Fruit fly (Drosophila melanogaster) whole organism, embryonic: ENCODE data around the gene CG42673.

ENCODE experiments used
- Abd-B ChIP-seq: fragments of 200-800 bp; sonication (Bioruptor generic); optimal IDR thresholded peaks from 2 replicates; lab custom pipeline; 2018; ENCODE audit warnings: missing biosample characterization, mild to moderate bottlenecking, missing genetic modification characterization, moderate library complexity
- Bgb ChIP-seq: fragments of 200-800 bp; sonication (Bioruptor generic); IDR thresholded peaks from 2 replicates; pipeline ENCODE4 v1.3.6; 2022; ENCODE audit warnings: missing biosample characterization, missing genetic modification characterization; ENCODE audit not compliant: partially characterized antibody
- CG10147 ChIP-seq: fragments of 200-800 bp; sonication (Bioruptor generic); optimal IDR thresholded peaks from 2 replicates; lab custom pipeline; 2019; ENCODE audit warnings: missing biosample characterization, mild to moderate bottlenecking, missing genetic modification characterization, moderate library complexity
- CG12155 ChIP-seq: fragments of 200-800 bp; sonication (Bioruptor generic); optimal IDR thresholded peaks from 3 replicates; lab custom pipeline; 2016; ENCODE audit warnings: missing biosample characterization, missing genetic modification characterization
- CG12659 ChIP-seq: fragments of 200-800 bp; sonication (Bioruptor generic); optimal IDR thresholded peaks from 3 replicates; lab custom pipeline; 2017; ENCODE audit warnings: mild to moderate bottlenecking, missing biosample characterization, missing genetic modification reagents, missing genetic modification characterization
- CG12942 ChIP-seq: fragments of 200-800 bp; sonication (Bioruptor generic); optimal IDR thresholded peaks from 3 replicates; lab custom pipeline; 2016; ENCODE audit warnings: missing biosample characterization, missing genetic modification characterization
- CG13287 ChIP-seq: fragments of 200-800 bp; sonication (Bioruptor generic); IDR thresholded peaks from 2 replicates; pipeline ENCODE4 v1.3.6; 2022; ENCODE audit warnings: missing biosample characterization, missing genetic modification characterization; ENCODE audit not compliant: partially characterized antibody
- CG16779 ChIP-seq: fragments of 200-800 bp; sonication (Bioruptor generic); IDR thresholded peaks from 2 replicates; pipeline ENCODE4 v1.3.6; 2022; ENCODE audit warnings: missing biosample characterization, missing genetic modification characterization
- CG16863 ChIP-seq: fragments of 200-800 bp; sonication (Bioruptor generic); optimal IDR thresholded peaks from 3 replicates; lab custom pipeline; 2016; ENCODE audit warnings: missing biosample characterization, missing genetic modification characterization
- CG2116 ChIP-seq: fragments of 200-800 bp; sonication (Bioruptor generic); optimal IDR thresholded peaks from 3 replicates; lab custom pipeline; 2018; ENCODE audit warnings: missing biosample characterization, mild to moderate bottlenecking, missing genetic modification characterization
- CG2875 ChIP-seq: fragments of 200-800 bp; sonication (Bioruptor generic); optimal IDR thresholded peaks from 2 replicates; lab custom pipeline; 2017; ENCODE audit warnings: missing biosample characterization, mild to moderate bottlenecking, missing genetic modification characterization, missing genetic modification reagents
- CG3163 ChIP-seq: fragments of 200-800 bp; sonication (Bioruptor generic); optimal IDR thresholded peaks from 3 replicates; lab custom pipeline; 2016; ENCODE audit warnings: missing biosample characterization, missing genetic modification characterization
- CG34376 ChIP-seq: fragments of 200-800 bp; sonication (Bioruptor generic); optimal IDR thresholded peaks from 2 replicates; lab custom pipeline; 2018; ENCODE audit warnings: missing biosample characterization, mild to moderate bottlenecking, missing genetic modification characterization
- CG4617 ChIP-seq: fragments of 200-800 bp; sonication (Bioruptor generic); optimal IDR thresholded peaks from 3 replicates; lab custom pipeline; 2016; ENCODE audit warnings: missing biosample characterization, missing genetic modification characterization, borderline replicate concordance
- CG6689 ChIP-seq: fragments of 200-800 bp; sonication (Bioruptor generic); IDR thresholded peaks from 2 replicates; pipeline ENCODE4 v1.3.6; 2022; ENCODE audit warnings: missing biosample characterization, missing genetic modification characterization
- CG6791 ChIP-seq: fragments of 200-800 bp; sonication (Bioruptor generic); IDR thresholded peaks from 3 replicates; pipeline ENCODE4 v1.3.6; 2022; ENCODE audit warnings: missing biosample characterization, missing genetic modification characterization; ENCODE audit not compliant: partially characterized antibody
- CG7839 ChIP-seq: fragments of 200-800 bp; sonication (Bioruptor generic); optimal IDR thresholded peaks from 3 replicates; lab custom pipeline; 2018; ENCODE audit warnings: missing biosample characterization, mild to moderate bottlenecking, missing genetic modification characterization, moderate library complexity
- CG8944 ChIP-seq: fragments of 200-800 bp; sonication (Bioruptor generic); optimal IDR thresholded peaks from 3 replicates; lab custom pipeline; 2016; ENCODE audit warnings: missing biosample characterization, missing genetic modification characterization
- CTCF ChIP-seq: fragments of 200-800 bp; sonication (Bioruptor generic); optimal IDR thresholded peaks from 2 replicates; lab custom pipeline; 2017; ENCODE audit warnings: missing biosample characterization, mild to moderate bottlenecking, missing genetic modification characterization, moderate library complexity
- Dll ChIP-seq: fragments of 200-800 bp; sonication (Bioruptor generic); IDR thresholded peaks from 4 replicates; pipeline ENCODE4 v1.3.6; 2022; ENCODE audit warnings: missing biosample characterization, missing genetic modification characterization; ENCODE audit not compliant: partially characterized antibody
- Dp ChIP-seq: fragments of 200-800 bp; sonication (Bioruptor generic); optimal IDR thresholded peaks from 2 replicates; lab custom pipeline; 2018; ENCODE audit warnings: missing biosample characterization, mild to moderate bottlenecking, missing genetic modification characterization, moderate library complexity
- Dref ChIP-seq: fragments of 200-800 bp; sonication (Bioruptor generic); IDR thresholded peaks from 2 replicates; pipeline ENCODE4 v1.3.6; 2022; ENCODE audit warnings: missing biosample characterization, missing genetic modification characterization
- E2f2 ChIP-seq: fragments of 200-800 bp; sonication (Bioruptor generic); IDR thresholded peaks from 2 replicates; pipeline ENCODE4 v1.3.6; 2022; ENCODE audit warnings: missing biosample characterization, missing genetic modification characterization
- HLH4C ChIP-seq: fragments of 200-800 bp; sonication (Bioruptor generic); IDR thresholded peaks from 3 replicates; pipeline ENCODE4 v1.3.6; 2022; ENCODE audit warnings: missing biosample characterization, missing genetic modification characterization; ENCODE audit not compliant: partially characterized antibody
- Hey ChIP-seq: fragments of 200-800 bp; sonication (Bioruptor generic); optimal IDR thresholded peaks from 3 replicates; lab custom pipeline; 2018; ENCODE audit warnings: missing biosample characterization, mild to moderate bottlenecking, missing genetic modification characterization
- HmgD ChIP-seq: fragments of 200-800 bp; sonication (Bioruptor generic); optimal IDR thresholded peaks from 3 replicates; lab custom pipeline; 2016; ENCODE audit warnings: missing biosample characterization, missing genetic modification characterization
- HmgZ ChIP-seq: fragments of 200-800 bp; sonication (Bioruptor generic); optimal IDR thresholded peaks from 2 replicates; lab custom pipeline; 2018; ENCODE audit warnings: missing biosample characterization, mild to moderate bottlenecking, missing genetic modification characterization
- Max ChIP-seq: fragments of 200-800 bp; sonication (Bioruptor generic); optimal IDR thresholded peaks from 2 replicates; lab custom pipeline; 2016; ENCODE audit warnings: missing biosample characterization, mild to moderate bottlenecking, missing genetic modification characterization
- Med ChIP-seq: fragments of 200-800 bp; sonication (Bioruptor generic); peaks from one replicate; lab custom pipeline; 2016; ENCODE audit warnings: missing biosample characterization, missing genetic modification characterization, mild to moderate bottlenecking, inconsistent platforms, moderate library complexity
- Myb ChIP-seq: fragments of 200-800 bp; sonication (Bioruptor generic); optimal IDR thresholded peaks from 2 replicates; lab custom pipeline; 2016; ENCODE audit warnings: missing biosample characterization, missing genetic modification characterization
- Sry-δ ChIP-seq: fragments of 200-800 bp; sonication (Bioruptor generic); optimal IDR thresholded peaks from 2 replicates; lab custom pipeline; 2016; ENCODE audit warnings: missing biosample characterization, missing genetic modification characterization
- amos ChIP-seq: fragments of 200-800 bp; sonication (Bioruptor generic); IDR thresholded peaks from 2 replicates; pipeline ENCODE4 v1.3.6; 2022; ENCODE audit warnings: missing biosample characterization, missing genetic modification characterization; ENCODE audit not compliant: partially characterized antibody
- ara ChIP-seq: fragments of 200-800 bp; sonication (Bioruptor generic); IDR thresholded peaks from 2 replicates; pipeline ENCODE4 v1.3.6; 2022; ENCODE audit warnings: missing biosample characterization, missing genetic modification characterization
- ato ChIP-seq: fragments of 200-800 bp; sonication (Bioruptor generic); IDR thresholded peaks from 2 replicates; pipeline ENCODE4 v1.3.6; 2022; ENCODE audit warnings: missing biosample characterization, missing genetic modification characterization; ENCODE audit not compliant: partially characterized antibody
- bbx ChIP-seq: fragments of 200-800 bp; sonication (Bioruptor generic); IDR thresholded peaks from 2 replicates; pipeline ENCODE4 v1.3.6; 2022; ENCODE audit warnings: missing biosample characterization, missing genetic modification characterization; ENCODE audit not compliant: partially characterized antibody
- bowl ChIP-seq: fragments of 200-800 bp; sonication (Bioruptor generic); IDR thresholded peaks from 2 replicates; pipeline ENCODE4 v1.3.6; 2022; ENCODE audit warnings: missing biosample characterization, missing genetic modification characterization
- chinmo ChIP-seq: fragments of 200-800 bp; sonication (Bioruptor generic); IDR thresholded peaks from 4 replicates; pipeline ENCODE4 v1.3.6; 2022; ENCODE audit warnings: missing biosample characterization, missing genetic modification characterization; ENCODE audit not compliant: partially characterized antibody
- cwo ChIP-seq: fragments of 200-800 bp; sonication (Bioruptor generic); optimal IDR thresholded peaks from 3 replicates; lab custom pipeline; 2017; ENCODE audit warnings: missing biosample characterization, missing genetic modification characterization, mild to moderate bottlenecking, moderate library complexity, missing genetic modification reagents
- fu2 ChIP-seq: fragments of 200-800 bp; sonication (Bioruptor generic); optimal IDR thresholded peaks from 2 replicates; lab custom pipeline; 2016; ENCODE audit warnings: missing biosample characterization, missing genetic modification characterization
- gfzf ChIP-seq: fragments of 200-800 bp; sonication (Bioruptor generic); optimal IDR thresholded peaks from 2 replicates; lab custom pipeline; 2016; ENCODE audit warnings: missing biosample characterization, mild to moderate bottlenecking, missing genetic modification characterization, moderate library complexity
- lola ChIP-seq, 3 experiments: fragments of >200 bp in 2 of 3; fragments of 200-800 bp in 1 of 3; sonication (Bioruptor generic) in 1 of 3; optimal IDR thresholded peaks; 2 replicates each; lab custom pipeline; 2017 to 2019; ENCODE audit warnings: missing biosample characterization in 3 of 3, missing genetic modification characterization in 3 of 3, mild to moderate bottlenecking in 1 of 3, moderate library complexity in 1 of 3
- odd ChIP-seq: fragments of 200-800 bp; sonication (Bioruptor generic); optimal IDR thresholded peaks from 2 replicates; lab custom pipeline; 2017; ENCODE audit warnings: missing biosample characterization, mild to moderate bottlenecking, missing genetic modification characterization
- pzg ChIP-seq: fragments of 200-800 bp; sonication (Bioruptor generic); optimal IDR thresholded peaks from 3 replicates; lab custom pipeline; 2018; ENCODE audit warnings: missing biosample characterization, mild to moderate bottlenecking, missing genetic modification characterization, moderate library complexity
- salm ChIP-seq: fragments of 200-800 bp; sonication (Bioruptor generic); optimal IDR thresholded peaks from 2 replicates; lab custom pipeline; 2018; ENCODE audit warnings: missing biosample characterization, mild to moderate bottlenecking, missing genetic modification characterization
- schlank ChIP-seq: fragments of 200-800 bp; sonication (Bioruptor generic); optimal IDR thresholded peaks from 2 replicates; lab custom pipeline; 2018; ENCODE audit warnings: missing biosample characterization, mild to moderate bottlenecking, missing genetic modification characterization
- sens ChIP-seq: fragments of 200-800 bp; sonication (Bioruptor generic); peaks from one replicate; lab custom pipeline; 2016; ENCODE audit warnings: missing biosample characterization, missing genetic modification characterization
- sens-2 ChIP-seq: fragments of 200-800 bp; sonication (Bioruptor generic); IDR thresholded peaks from 2 replicates; pipeline ENCODE4 v1.3.6; 2022; ENCODE audit warnings: missing biosample characterization, missing genetic modification characterization
- sug ChIP-seq: fragments of 200-800 bp; optimal IDR thresholded peaks from 2 replicates; lab custom pipeline; 2019; ENCODE audit warnings: missing biosample characterization, mild to moderate bottlenecking, missing genetic modification characterization, moderate library complexity

Gene CG42673

dm6 chr3L:9615443-9616141, 68.6 kb downstream of the CG42673 start (continued):
- TF ChIP-seq schlank (tag; lab: Kevin White, UChicago) (no peak), sug (peak; percentile 65), HmgD (no peak), CG8944 (GFP tag; lab: Kevin White, UChicago) (no peak), cwo (peak; percentile 11), Hey (tag; lab: Kevin White, UChicago) (no peak), CG7839 (tag; lab: Kevin White, UChicago) (no peak), CG34376 (GFP tag; lab: Kevin White, UChicago) (peak; percentile 91), CG6689 (GFP tag; lab: Robert Waterston, UW) (no peak), sens (GFP tag; lab: Kevin White, UChicago) (peak; percentile 62), sens-2 (GFP tag; lab: Robert Waterston, UW) (0 out of 2 replicates have a peak, but pooled peaks have one; percentile 10), CG12659 (GFP tag; lab: Kevin White, UChicago) (no peak), CG16863 (GFP tag; lab: Kevin White, UChicago) (no peak), salm (no peak), odd (GFP tag; lab: Kevin White, UChicago) (no peak), Dp (GFP tag; lab: Kevin White, UChicago) (no peak), Abd-B (GFP tag; lab: Kevin White, UChicago) (no peak), CTCF (GFP tag; lab: Kevin White, UChicago) (no peak), Med (GFP tag; lab: Kevin White, UChicago) (peak; percentile 61), CG3163 (GFP tag; lab: Kevin White, UChicago) (no peak), E2f2 (GFP tag; lab: Robert Waterston, UW) (0 out of 2 replicates have a peak, but pooled peaks have one; percentile 12)

DNA sequence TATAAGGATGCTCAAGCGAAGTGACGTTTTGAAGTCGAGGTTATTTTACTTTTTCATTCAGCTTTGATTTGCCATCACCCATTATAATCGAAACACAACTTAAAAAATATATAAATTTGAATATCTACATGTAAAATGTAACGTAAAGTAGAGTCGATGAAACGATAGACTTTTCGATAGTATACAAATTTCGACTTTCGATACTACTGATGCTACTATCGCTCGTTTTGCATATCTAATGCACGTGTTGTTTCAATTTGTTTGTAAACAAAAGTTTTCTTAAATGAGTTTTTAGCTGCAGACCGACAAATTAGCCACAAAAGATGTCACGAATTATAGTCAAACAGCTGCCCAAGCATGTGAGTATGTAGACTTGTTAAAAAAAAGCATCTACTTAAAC, 77.0 kb downstream of the CG42673 start, which contains the start of gene CG3335:
CG3335 (plus strand) TSS at position 224 of the 400 bp plus-strand sequence.
- TF ChIP-seq ato (GFP tag; lab: Robert Waterston, UW) (peak; percentile 36), bowl (GFP tag; lab: Robert Waterston, UW) (no peak), pzg (peak; percentile 37), Dll (GFP tag; lab: Robert Waterston, UW) (peak; percentile 82), HLH4C (GFP tag; lab: Robert Waterston, UW) (peak; percentile 71), CG10147 (GFP tag; lab: Kevin White, UChicago) (no peak), CG2116 (GFP tag; lab: Kevin White, UChicago) (peak; percentile 16), CTCF (GFP tag; lab: Kevin White, UChicago) (peak; percentile 34), CG2875 (GFP tag; lab: Kevin White, UChicago) (no peak), Dref (GFP tag; lab: Robert Waterston, UW) (peak; percentile 86), HmgZ (peak; percentile 30), Sry-δ (GFP tag; lab: Kevin White, UChicago) (peak; percentile 78), Myb (GFP tag; lab: Kevin White, UChicago) (peak; percentile 38), amos (peak; percentile 82), chinmo (GFP tag; lab: Robert Waterston, UW) (0 out of 4 replicates have a peak, but pooled peaks have one; percentile 85), CG6791 (GFP tag; lab: Robert Waterston, UW) (peak; percentile 72), bbx (peak; percentile 75), Max (GFP tag; lab: Kevin White, UChicago) (peak; percentile 50), CG12942 (GFP tag; lab: Kevin White, UChicago) (no peak), ara (no peak), Dp (GFP tag; lab: Kevin White, UChicago) (peak; percentile 61), CG4617 (GFP tag; lab: Kevin White, UChicago) (peak; percentile 24), lola (GFP tag; optimal IDR thresholded peaks at IDR 0.05; lab: Kevin White, UChicago) (no peak), gfzf (GFP tag; lab: Kevin White, UChicago) (peak; percentile 7), fu2 (GFP tag; lab: Kevin White, UChicago) (no peak), CG16779 (no peak), Bgb (GFP tag; lab: Robert Waterston, UW) (peak; percentile 78), CG12155 (no peak), CG13287 (peak; percentile 87)
